Fruit fly (Drosophila melanogaster): ENCODE measurements around the gene Prp39.

The Prp39 gene

dm6 chr3R:28848693-28849470, 37.0 kb downstream of the Prp39 start:
- no peak for TF ChIP-seq pan (optimal IDR thresholded peaks at IDR 0.05)
- TF ChIP-seq dl (GFP tag; optimal IDR thresholded peaks at IDR 0.05; ENCODE audit: insufficient read depth in 1 of 2, partially characterized antibody in 2 of 2): no peak
- TF ChIP-seq rgr (GFP tag; optimal IDR thresholded peaks at IDR 0.05): no peak
- no peak for TF ChIP-seq CG32264 (GFP tag; optimal IDR thresholded peaks at IDR 0.05)
- TF ChIP-seq foxo (GFP tag; optimal IDR thresholded peaks at IDR 0.05): no peak
- no peak for TF ChIP-seq CrebA (GFP tag; optimal IDR thresholded peaks at IDR 0.05; ENCODE audit: borderline replicate concordance)
- TF ChIP-seq psq (GFP tag; optimal IDR thresholded peaks at IDR 0.05): no peak

DNA sequence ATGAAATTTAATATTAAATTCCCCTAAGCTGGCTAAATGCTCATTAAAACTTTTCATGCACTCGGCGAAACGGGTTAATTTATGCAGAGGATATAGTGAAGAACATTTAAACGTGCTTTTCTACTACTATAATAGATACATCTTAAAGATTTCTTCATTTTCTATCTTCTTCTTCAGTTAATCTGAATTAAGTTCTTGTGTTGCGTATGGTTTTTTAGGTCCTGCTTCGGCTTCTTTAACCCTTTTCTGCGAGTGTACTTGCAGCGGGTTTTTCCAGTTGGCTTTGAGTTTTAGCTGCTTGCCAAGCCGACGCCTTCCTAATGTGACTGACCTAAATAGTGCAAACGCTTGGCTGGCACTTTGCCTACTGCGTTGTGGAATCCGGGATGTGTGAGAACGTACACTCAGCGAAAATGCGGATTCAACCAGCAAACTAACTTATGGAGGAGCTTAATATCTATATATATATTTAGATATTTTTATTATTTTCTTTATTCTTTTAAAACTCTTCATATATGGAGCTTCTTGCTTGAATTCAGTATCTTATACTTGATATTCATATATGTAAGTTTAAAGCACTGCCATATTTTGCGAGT, 38.9 kb downstream of the Prp39 start:
- TF ChIP-seq Dfd (GFP tag; optimal IDR thresholded peaks at IDR 0.05) (no peak), Mio (GFP tag; optimal IDR thresholded peaks at IDR 0.05) (no peak), lola (GFP tag; optimal IDR thresholded peaks at IDR 0.05) (no peak), Hnf4 (GFP tag; optimal IDR thresholded peaks at IDR 0.05) (no peak), HLH106 (tag; optimal IDR thresholded peaks at IDR 0.05) (no peak), br (GFP tag; optimal IDR thresholded peaks at IDR 0.05) (no peak), CG9705 (GFP tag; optimal IDR thresholded peaks at IDR 0.05) (no peak)

DNA sequence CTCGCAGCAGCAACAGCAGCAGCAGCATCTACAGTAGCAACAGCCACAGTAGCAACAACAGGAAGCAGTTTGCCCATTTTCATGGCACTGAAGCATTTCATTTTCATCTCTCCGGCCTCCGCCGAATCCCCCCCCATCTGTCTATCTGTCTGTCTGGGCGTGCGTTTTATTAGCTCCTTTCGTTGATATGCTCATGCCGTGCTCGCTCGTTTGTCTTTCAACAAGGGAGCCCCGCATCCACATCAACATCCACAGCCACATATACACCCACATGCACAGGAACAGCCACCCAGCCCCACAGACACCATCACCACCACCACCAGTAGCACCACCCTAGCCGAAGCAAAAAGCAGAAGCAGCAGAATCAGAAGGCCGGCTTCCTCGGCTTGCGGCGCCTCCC, 39.6 kb downstream of the Prp39 start:
- no peak for TF ChIP-seq psq (GFP tag; optimal IDR thresholded peaks at IDR 0.05)
- no peak for TF ChIP-seq Abd-B (GFP tag; optimal IDR thresholded peaks at IDR 0.05)
- TF ChIP-seq CG32264 (GFP tag; optimal IDR thresholded peaks at IDR 0.05): no peak
- no peak for TF ChIP-seq sv (GFP tag; optimal IDR thresholded peaks at IDR 0.05)
- no peak for TF ChIP-seq jim (GFP tag; optimal IDR thresholded peaks at IDR 0.05)
- no peak for TF ChIP-seq GATAd (GFP tag; optimal IDR thresholded peaks at IDR 0.05)
- no peak for TF ChIP-seq OdsH (GFP tag; optimal IDR thresholded peaks at IDR 0.05)
- TF ChIP-seq Vsx2 (GFP tag; optimal IDR thresholded peaks at IDR 0.05; ENCODE audit: partially characterized antibody): peak; percentile 31

dm6 chr3R:28851966-28852377, 40.1 kb downstream of the Prp39 start:
- TF ChIP-seq tai (GFP tag; optimal IDR thresholded peaks at IDR 0.05): no peak
- peak; percentile 11 for TF ChIP-seq ey (GFP tag; optimal IDR thresholded peaks at IDR 0.05)
- no peak for TF ChIP-seq brk (GFP tag; optimal IDR thresholded peaks at IDR 0.05)
- TF ChIP-seq fru (GFP tag; optimal IDR thresholded peaks at IDR 0.05): peak; percentile 6
- TF ChIP-seq foxo (GFP tag; optimal IDR thresholded peaks at IDR 0.05): peak in 1 of 2 experiments; percentile 31
- peak; percentile 11 for TF ChIP-seq psq (GFP tag; optimal IDR thresholded peaks at IDR 0.05)
- no peak for TF ChIP-seq Dif (GFP tag; optimal IDR thresholded peaks at IDR 0.05; ENCODE audit: partially characterized antibody)

- TF ChIP-seq Rel (GFP tag; optimal IDR thresholded peaks at IDR 0.05) (no peak), Rel (tag; optimal IDR thresholded peaks at IDR 0.05) (no peak), fru (GFP tag; optimal IDR thresholded peaks at IDR 0.05) (no peak), Mio (GFP tag; optimal IDR thresholded peaks at IDR 0.05) (no peak), rgr (GFP tag; optimal IDR thresholded peaks at IDR 0.05) (no peak), CG9705 (GFP tag; optimal IDR thresholded peaks at IDR 0.05) (no peak), Myc (optimal IDR thresholded peaks at IDR 0.05) (no peak), pan (optimal IDR thresholded peaks at IDR 0.05) (no peak), brk (GFP tag; optimal IDR thresholded peaks at IDR 0.05) (no peak)
These were observed 44.2 kb downstream of the Prp39 start for dm6 chr3R:28856140-28856539.

DNA sequence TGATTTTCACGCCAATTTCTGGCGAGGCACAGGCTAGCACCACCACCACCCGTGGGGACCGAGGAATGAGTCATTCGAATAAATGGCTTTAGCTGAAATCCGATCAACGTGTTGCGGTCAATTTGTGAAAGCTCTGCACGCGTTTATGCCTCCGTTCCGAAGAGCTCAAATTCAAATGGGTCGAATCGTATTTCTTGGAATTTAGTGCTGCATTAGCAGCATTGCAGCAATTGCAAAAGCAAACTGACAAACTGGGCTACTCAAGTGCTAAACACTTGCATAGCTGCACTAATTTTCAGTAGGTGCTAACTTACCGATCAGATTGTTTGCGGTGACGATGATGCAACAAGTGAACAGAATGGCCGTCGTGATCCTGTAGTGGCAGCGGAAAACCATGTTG, 44.9 kb downstream of the Prp39 start:
- TF ChIP-seq tai (GFP tag; optimal IDR thresholded peaks at IDR 0.05) (no peak), GATAd (GFP tag; optimal IDR thresholded peaks at IDR 0.05) (no peak), Vsx2 (GFP tag; optimal IDR thresholded peaks at IDR 0.05; ENCODE audit: partially characterized antibody) (no peak), CrebA (GFP tag; optimal IDR thresholded peaks at IDR 0.05; ENCODE audit: borderline replicate concordance) (no peak), Hr83 (GFP tag; optimal IDR thresholded peaks at IDR 0.05; ENCODE audit: poor library complexity, severe bottlenecking) (no peak), woc (GFP tag; optimal IDR thresholded peaks at IDR 0.05) (no peak), Mio (GFP tag; optimal IDR thresholded peaks at IDR 0.05) (no peak), psq (GFP tag; optimal IDR thresholded peaks at IDR 0.05) (no peak)

All from whole organism, wandering third instar larva.